Fruit fly (Drosophila melanogaster) whole organism, embryonic: ENCODE measurements around the gene CG7029.

ENCODE experiments used
- CG10431 ChIP-seq: fragments of 200-800 bp; sonication (Bioruptor generic); optimal IDR thresholded peaks from 3 replicates; lab custom pipeline; 2018; ENCODE audit warnings: missing biosample characterization, mild to moderate bottlenecking, missing genetic modification characterization
- CG11398 ChIP-seq: fragments of 200-800 bp; sonication (Bioruptor generic); optimal IDR thresholded peaks from 2 replicates; lab custom pipeline; 2016; ENCODE audit warnings: missing biosample characterization, missing genetic modification characterization
- CG14441 ChIP-seq: fragments of 200-800 bp; sonication (Bioruptor generic); IDR thresholded peaks from 2 replicates; pipeline ENCODE4 v1.3.6; 2022; ENCODE audit warnings: missing biosample characterization, missing genetic modification characterization
- CG1603 ChIP-seq: fragments of 200-800 bp; sonication (Bioruptor generic); optimal IDR thresholded peaks from 2 replicates; lab custom pipeline; 2019; ENCODE audit warnings: missing biosample characterization, mild to moderate bottlenecking, missing genetic modification characterization, moderate library complexity
- CG17359 ChIP-seq: fragments of 200-800 bp; sonication (Bioruptor generic); optimal IDR thresholded peaks from 3 replicates; lab custom pipeline; 2018; ENCODE audit warnings: missing biosample characterization, mild to moderate bottlenecking, missing genetic modification characterization, moderate library complexity
- CG1832 ChIP-seq: fragments of 200-800 bp; sonication (Bioruptor generic); optimal IDR thresholded peaks from 2 replicates; lab custom pipeline; 2017; ENCODE audit warnings: missing biosample characterization, mild to moderate bottlenecking, missing genetic modification characterization, inconsistent platforms
- CG2120 ChIP-seq: fragments of 200-800 bp; sonication (Bioruptor generic); optimal IDR thresholded peaks from 3 replicates; lab custom pipeline; 2016; ENCODE audit warnings: missing biosample characterization, missing genetic modification characterization
- CG31224 ChIP-seq: fragments of 200-800 bp; sonication (Bioruptor generic); IDR thresholded peaks from 2 replicates; pipeline ENCODE4 v1.3.6; 2022; ENCODE audit warnings: missing biosample characterization, missing genetic modification characterization
- CG31441 ChIP-seq: fragments of 200-800 bp; sonication (Bioruptor generic); IDR thresholded peaks from 2 replicates; pipeline ENCODE4 v1.3.6; 2022; ENCODE audit warnings: missing biosample characterization, missing genetic modification characterization
- CG32772 ChIP-seq: fragments of 200-800 bp; sonication (Bioruptor generic); IDR thresholded peaks from 2 replicates; pipeline ENCODE4 v1.3.6; 2022; ENCODE audit warnings: missing biosample characterization, missing genetic modification characterization
- CG5245 ChIP-seq: fragments of 200-800 bp; sonication (Bioruptor generic); optimal IDR thresholded peaks from 3 replicates; lab custom pipeline; 2016; ENCODE audit warnings: missing biosample characterization, missing genetic modification characterization
- CG6813 ChIP-seq: fragments of 200-800 bp; sonication (Bioruptor generic); optimal IDR thresholded peaks from 2 replicates; lab custom pipeline; 2017; ENCODE audit warnings: missing biosample characterization, missing genetic modification characterization, mild to moderate bottlenecking, moderate library complexity, missing genetic modification reagents
- CG8478 ChIP-seq: fragments of >200 bp; optimal IDR thresholded peaks from 2 replicates; lab custom pipeline; 2018
- CG9437 ChIP-seq: fragments of 200-800 bp; sonication (Bioruptor generic); optimal IDR thresholded peaks from 2 replicates; lab custom pipeline; 2018; ENCODE audit warnings: missing biosample characterization, mild to moderate bottlenecking, missing genetic modification characterization
- D19A ChIP-seq: fragments of 200-800 bp; optimal IDR thresholded peaks from 3 replicates; lab custom pipeline; 2019; ENCODE audit warnings: missing biosample characterization, mild to moderate bottlenecking, missing genetic modification characterization, moderate library complexity
- Drgx ChIP-seq: fragments of 200-800 bp; sonication (Bioruptor generic); IDR thresholded peaks from 2 replicates; pipeline ENCODE4 v1.3.6; 2022; ENCODE audit warnings: missing biosample characterization, missing genetic modification characterization
- Ets65A ChIP-seq: fragments of 200-800 bp; sonication (Bioruptor generic); peaks from one replicate; lab custom pipeline; 2016; ENCODE audit warnings: missing biosample characterization, missing genetic modification characterization
- H15 ChIP-seq: fragments of 200-800 bp; sonication (Bioruptor generic); IDR thresholded peaks from 3 replicates; pipeline ENCODE4 v1.3.6; 2022; ENCODE audit warnings: missing biosample characterization, missing genetic modification characterization
- MESR4 ChIP-seq: fragments of 200-800 bp; sonication (Bioruptor generic); optimal IDR thresholded peaks from 2 replicates; lab custom pipeline; 2018; ENCODE audit warnings: missing biosample characterization, mild to moderate bottlenecking, missing genetic modification characterization, moderate library complexity
- Med ChIP-seq: fragments of 200-800 bp; sonication (Bioruptor generic); peaks from one replicate; lab custom pipeline; 2016; ENCODE audit warnings: missing biosample characterization, missing genetic modification characterization, mild to moderate bottlenecking, inconsistent platforms, moderate library complexity
- NC2β ChIP-seq: fragments of 200-800 bp; sonication (Bioruptor generic); optimal IDR thresholded peaks from 2 replicates; lab custom pipeline; 2016; ENCODE audit warnings: missing biosample characterization, missing genetic modification characterization
- NFAT ChIP-seq: fragments of 200-800 bp; sonication (Bioruptor generic); IDR thresholded peaks from 2 replicates; pipeline ENCODE4 v1.3.6; 2022; ENCODE audit warnings: missing biosample characterization, missing genetic modification characterization
- Oli ChIP-seq: fragments of 200-800 bp; sonication (Bioruptor generic); optimal IDR thresholded peaks from 2 replicates; lab custom pipeline; 2018; ENCODE audit warnings: missing biosample characterization, mild to moderate bottlenecking, missing genetic modification characterization, moderate library complexity
- Opbp ChIP-seq: fragments of 200-800 bp; sonication (Bioruptor generic); IDR thresholded peaks from 3 replicates; pipeline ENCODE4 v1.3.6; 2022; ENCODE audit warnings: missing biosample characterization, missing genetic modification characterization; ENCODE audit not compliant: partially characterized antibody
- Pdp1 ChIP-seq, 2 experiments: fragments of 200-800 bp; sonication (Bioruptor generic); optimal IDR thresholded peaks; 3 replicates each; lab custom pipeline; 2016; ENCODE audit warnings: missing biosample characterization in 2 of 2, missing genetic modification characterization in 2 of 2, mild to moderate bottlenecking in 1 of 2, moderate library complexity in 1 of 2
- Ptx1 ChIP-seq: fragments of 200-800 bp; sonication (Bioruptor generic); IDR thresholded peaks from 2 replicates; pipeline ENCODE4 v1.3.6; 2022; ENCODE audit warnings: missing biosample characterization, missing genetic modification characterization
- Rfx ChIP-seq: fragments of 200-800 bp; sonication (Bioruptor generic); IDR thresholded peaks from 2 replicates; pipeline ENCODE4 v1.3.6; 2022; ENCODE audit warnings: missing biosample characterization, missing genetic modification characterization
- Rx ChIP-seq: fragments of 200-800 bp; sonication (Bioruptor generic); IDR thresholded peaks from 2 replicates; pipeline ENCODE4 v1.3.6; 2022; ENCODE audit warnings: missing biosample characterization, missing genetic modification characterization
- Sry-δ ChIP-seq: fragments of 200-800 bp; sonication (Bioruptor generic); optimal IDR thresholded peaks from 2 replicates; lab custom pipeline; 2016; ENCODE audit warnings: missing biosample characterization, missing genetic modification characterization
- Stat92E ChIP-seq, 3 experiments: fragments of >200 bp in 2 of 3; fragments of 200-800 bp in 1 of 3; sonication (Bioruptor generic) in 1 of 3; optimal IDR thresholded peaks; 2 replicates each; lab custom pipeline; 2017 to 2019; ENCODE audit warnings: missing biosample characterization in 3 of 3, missing genetic modification characterization in 3 of 3, mild to moderate bottlenecking in 1 of 3, moderate library complexity in 1 of 3
- ase ChIP-seq: fragments of 200-800 bp; sonication (Bioruptor generic); IDR thresholded peaks from 3 replicates; pipeline ENCODE4 v1.3.6; 2022; ENCODE audit warnings: missing biosample characterization, missing genetic modification characterization
- bab2 ChIP-seq: fragments of 200-800 bp; sonication (Bioruptor generic); optimal IDR thresholded peaks from 2 replicates; lab custom pipeline; 2016; ENCODE audit warnings: missing biosample characterization, missing genetic modification characterization
- btn ChIP-seq: fragments of 200-800 bp; sonication (Bioruptor generic); optimal IDR thresholded peaks from 2 replicates; lab custom pipeline; 2016; ENCODE audit warnings: missing biosample characterization, missing genetic modification characterization
- cas ChIP-seq: fragments of 200-800 bp; sonication (Bioruptor generic); IDR thresholded peaks from 2 replicates; pipeline ENCODE4 v1.3.6; 2022; ENCODE audit warnings: missing biosample characterization, missing genetic modification characterization
- crol ChIP-seq: fragments of 200-800 bp; sonication (Bioruptor generic); IDR thresholded peaks from 2 replicates; pipeline ENCODE4 v1.3.6; 2022; ENCODE audit warnings: missing biosample characterization, missing genetic modification characterization
- disco-r ChIP-seq: fragments of 200-800 bp; sonication (Bioruptor generic); optimal IDR thresholded peaks from 2 replicates; lab custom pipeline; 2016; ENCODE audit warnings: missing biosample characterization, missing genetic modification characterization
- ewg ChIP-seq: fragments of 200-800 bp; sonication (Bioruptor generic); optimal IDR thresholded peaks from 3 replicates; lab custom pipeline; 2017; ENCODE audit warnings: mild to moderate bottlenecking, missing biosample characterization, missing genetic modification reagents, missing genetic modification characterization
- gcm ChIP-seq: fragments of 200-800 bp; sonication (Bioruptor generic); optimal IDR thresholded peaks from 2 replicates; lab custom pipeline; 2019; ENCODE audit warnings: missing biosample characterization, mild to moderate bottlenecking, missing genetic modification characterization, moderate library complexity
- gro ChIP-seq: fragments of 200-800 bp; sonication (Bioruptor generic); optimal IDR thresholded peaks from 2 replicates; lab custom pipeline; 2016; ENCODE audit warnings: missing biosample characterization, missing genetic modification characterization
- klu ChIP-seq: fragments of 200-800 bp; sonication (Bioruptor generic); IDR thresholded peaks from 2 replicates; pipeline ENCODE4 v1.3.6; 2022; ENCODE audit warnings: missing biosample characterization, missing genetic modification characterization
- luna ChIP-seq: fragments of 200-800 bp; sonication (Bioruptor generic); optimal IDR thresholded peaks from 2 replicates; lab custom pipeline; 2016; ENCODE audit warnings: missing biosample characterization, missing genetic modification characterization
- mam ChIP-seq: fragments of 200-800 bp; sonication (Bioruptor generic); optimal IDR thresholded peaks from 3 replicates; lab custom pipeline; 2016; ENCODE audit warnings: missing biosample characterization, missing genetic modification characterization
- pan ChIP-seq, 4 experiments: fragments of >200 bp in 3 of 4; fragments of 200-800 bp in 1 of 4; sonication (Bioruptor generic) in 1 of 4; optimal IDR thresholded peaks in 3 of 4; IDR thresholded peaks in 1 of 4; 2 replicates each; pipeline versions ENCODE4 v1.3.6 to Lab custom; 2017 to 2022; ENCODE audit warnings: missing biosample characterization in 2 of 4, missing genetic modification characterization in 2 of 4, mixed read lengths in 1 of 4
- pros ChIP-seq: fragments of 200-800 bp; sonication (Bioruptor generic); optimal IDR thresholded peaks from 3 replicates; lab custom pipeline; 2019; ENCODE audit warnings: missing biosample characterization, mild to moderate bottlenecking, missing genetic modification characterization, moderate library complexity
- pum ChIP-seq: fragments of 200-800 bp; sonication (Bioruptor generic); optimal IDR thresholded peaks from 2 replicates; lab custom pipeline; 2016; ENCODE audit warnings: missing biosample characterization, missing genetic modification characterization
- sens ChIP-seq: fragments of 200-800 bp; sonication (Bioruptor generic); peaks from one replicate; lab custom pipeline; 2016; ENCODE audit warnings: missing biosample characterization, missing genetic modification characterization
- sob ChIP-seq: fragments of 200-800 bp; sonication (Bioruptor generic); IDR thresholded peaks from 2 replicates; pipeline ENCODE4 v1.3.6; 2022; ENCODE audit warnings: missing biosample characterization, missing genetic modification characterization
- stc ChIP-seq: fragments of 200-800 bp; sonication (Bioruptor generic); IDR thresholded peaks from 2 replicates; pipeline ENCODE4 v1.3.6; 2022; ENCODE audit warnings: missing biosample characterization, missing genetic modification characterization
- tin ChIP-seq: fragments of 200-800 bp; sonication (Bioruptor generic); optimal IDR thresholded peaks from 3 replicates; lab custom pipeline; 2016; ENCODE audit warnings: missing biosample characterization, missing genetic modification characterization
- unpg ChIP-seq: fragments of 200-800 bp; sonication (Bioruptor generic); optimal IDR thresholded peaks from 3 replicates; lab custom pipeline; 2018; ENCODE audit warnings: missing biosample characterization, mild to moderate bottlenecking, missing genetic modification characterization, moderate library complexity
- zfh1 ChIP-seq: fragments of 200-800 bp; sonication (Bioruptor generic); IDR thresholded peaks from 3 replicates; pipeline ENCODE4 v1.3.6; 2022; ENCODE audit warnings: missing biosample characterization, missing genetic modification characterization

The CG7029 gene

DNA sequence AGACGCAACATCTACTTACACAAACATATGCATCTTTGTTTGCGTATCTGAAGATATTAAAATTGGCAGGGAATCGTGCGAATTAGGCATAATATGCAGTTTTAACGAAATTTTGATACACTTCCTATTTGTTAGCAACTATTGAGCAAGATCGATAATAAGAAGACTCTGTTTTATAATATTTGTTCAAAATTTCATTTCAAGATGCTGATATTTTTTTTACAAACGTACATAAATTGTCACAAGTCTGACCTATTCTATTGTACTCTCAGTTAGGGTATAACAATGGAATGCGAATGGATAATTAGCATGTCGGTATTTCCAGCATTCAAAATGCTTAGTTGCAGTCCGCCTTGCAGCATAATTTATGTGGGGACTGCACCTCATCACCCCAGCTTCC is 22.8 kb upstream of the CG7029 start (continued):
- TF ChIP-seq CG11398 (GFP tag; lab: Kevin White, UChicago): no peak
- no peak for TF ChIP-seq NC2β (GFP tag; lab: Kevin White, UChicago)
- TF ChIP-seq Stat92E (GFP tag; optimal IDR thresholded peaks at IDR 0.05; lab: Kevin White, UChicago): no peak
- no peak for TF ChIP-seq pum (GFP tag; lab: Kevin White, UChicago)
- no peak for TF ChIP-seq CG1832 (GFP tag; lab: Kevin White, UChicago)
- TF ChIP-seq stc (GFP tag; lab: Robert Waterston, UW): peak; percentile 66
- TF ChIP-seq btn (GFP tag; lab: Kevin White, UChicago): no peak
- TF ChIP-seq gcm (GFP tag; lab: Kevin White, UChicago): no peak
- TF ChIP-seq ewg (GFP tag; lab: Kevin White, UChicago): no peak
- peak; percentile 30 for TF ChIP-seq CG1603 (tag; lab: Kevin White, UChicago)
- TF ChIP-seq Med (GFP tag; lab: Kevin White, UChicago): peak; percentile 65
- no peak for TF ChIP-seq H15 (GFP tag; lab: Robert Waterston, UW)
- TF ChIP-seq gro (GFP tag; lab: Kevin White, UChicago): no peak
- TF ChIP-seq CG31441 (GFP tag; lab: Robert Waterston, UW): no peak
- no peak for TF ChIP-seq pan (optimal IDR thresholded peaks at IDR 0.05; lab: Kevin White, UChicago)
- peak in 1 of 2 experiments; percentile 75 for TF ChIP-seq pan (GFP tag; optimal IDR thresholded peaks at IDR 0.05 in 1 of 2, IDR thresholded peaks at IDR 0.05 in 1 of 2)
- TF ChIP-seq CG14441 (GFP tag; lab: Robert Waterston, UW): peak; percentile 32; the same call in 1 of the 2 replicates
- no peak for TF ChIP-seq bab2 (GFP tag; lab: Kevin White, UChicago)
- TF ChIP-seq CG17359: peak; percentile 13
- TF ChIP-seq CG2120: peak; percentile 27
- TF ChIP-seq CG6813: no peak
- 0 out of 2 replicates have a peak, but pooled peaks have one; percentile 23 for TF ChIP-seq NFAT (GFP tag; lab: Robert Waterston, UW)
- TF ChIP-seq Ptx1: peak; percentile 73
- peak; percentile 41; the same call in 1 of the 3 replicates for TF ChIP-seq ase (GFP tag; lab: Robert Waterston, UW)
- no peak for TF ChIP-seq Rx (GFP tag; lab: Robert Waterston, UW)
- no peak for TF ChIP-seq luna (GFP tag; lab: Kevin White, UChicago)
- TF ChIP-seq disco-r (GFP tag; lab: Kevin White, UChicago): no peak
- TF ChIP-seq mam (GFP tag; lab: Kevin White, UChicago): peak; percentile 7
- TF ChIP-seq sob (GFP tag; lab: Robert Waterston, UW): 0 out of 2 replicates have a peak, but pooled peaks have one; percentile 22
- no peak for TF ChIP-seq CG5245 (GFP tag; lab: Kevin White, UChicago)
- TF ChIP-seq D19A: peak; percentile 86
- TF ChIP-seq tin: no peak
- TF ChIP-seq cas (GFP tag; lab: Robert Waterston, UW): no peak
- TF ChIP-seq Drgx (GFP tag; lab: Robert Waterston, UW): peak; percentile 74
- TF ChIP-seq CG8478: no peak
- peak; percentile 33; the same call in 1 of the 3 replicates for TF ChIP-seq zfh1 (GFP tag; lab: Robert Waterston, UW)
- TF ChIP-seq crol (GFP tag; lab: Robert Waterston, UW): no peak
- peak; percentile 22 for TF ChIP-seq sens (GFP tag; lab: Kevin White, UChicago)
- TF ChIP-seq Ets65A (GFP tag; lab: Kevin White, UChicago): peak; percentile 84
- TF ChIP-seq Rfx (GFP tag; lab: Robert Waterston, UW): peak; percentile 53
- peak; percentile 42; the same call in 1 of the 2 replicates for TF ChIP-seq klu (GFP tag; lab: Robert Waterston, UW)
- TF ChIP-seq CG10431 (GFP tag; lab: Kevin White, UChicago): no peak
- no peak for TF ChIP-seq pros (GFP tag; lab: Kevin White, UChicago)
- no peak for TF ChIP-seq unpg (GFP tag; lab: Kevin White, UChicago)
- TF ChIP-seq Sry-δ (GFP tag; lab: Kevin White, UChicago): no peak
- no peak for TF ChIP-seq Opbp (GFP tag; lab: Robert Waterston, UW)
- TF ChIP-seq CG9437 (GFP tag; lab: Kevin White, UChicago): no peak
- TF ChIP-seq CG31224: 0 out of 2 replicates have a peak, but pooled peaks have one; percentile 12
- TF ChIP-seq Pdp1 (GFP tag; optimal IDR thresholded peaks at IDR 0.05; lab: Kevin White, UChicago): peak in 1 of 2 experiments; percentile 9
- no peak for TF ChIP-seq MESR4 (GFP tag; lab: Kevin White, UChicago)
- TF ChIP-seq CG32772: 0 out of 2 replicates have a peak, but pooled peaks have one; percentile 7
- TF ChIP-seq Oli (tag; lab: Kevin White, UChicago): peak; percentile 7
